Worm (Caenorhabditis elegans): ENCODE data around the gene nlp-55.

ce11 chrII:8316701-8317100, 21.5 kb upstream of the nlp-55 start:
- TF ChIP-seq aly-1 (tag; optimal IDR thresholded peaks at IDR 0.05): no peak
- TF ChIP-seq pes-1 (GFP tag; IDR thresholded peaks at IDR 0.05): no peak
- no peak for TF ChIP-seq scrt-1 (GFP tag; IDR thresholded peaks at IDR 0.05)
- no peak for TF ChIP-seq ama-1 (optimal IDR thresholded peaks at IDR 0.05)
- no peak for TF ChIP-seq tra-4 (tag; optimal IDR thresholded peaks at IDR 0.05)
- no peak for TF ChIP-seq flt-1 (GFP tag; IDR thresholded peaks at IDR 0.05)
- no peak for TF ChIP-seq tbx-37 (GFP tag; conservative IDR thresholded peaks at IDR 0.05)
- TF ChIP-seq ceh-13 (GFP tag; optimal IDR thresholded peaks at IDR 0.05): no peak
- no peak for TF ChIP-seq hmbx-1 (tag; optimal IDR thresholded peaks at IDR 0.05)
